Fruit fly (Drosophila melanogaster) whole organism, larva: ENCODE results near the gene CG5555.

Experiments
- noc ChIP-seq: fragments of 200-800 bp; sonication (Bioruptor generic); optimal IDR thresholded peaks from 3 replicates; lab custom pipeline; 2019; ENCODE audit warnings: missing biosample characterization, mild to moderate bottlenecking, missing genetic modification characterization, moderate library complexity

Gene CG5555

dm6 chr3R:19134957-19135356, 45.4 kb downstream of the CG5555 start, which contains the start of gene Cyp12a4:
TSS of gene Cyp12a4 (plus strand) at chr3R:19135158.
- TF ChIP-seq noc (tag; lab: Kevin White, UChicago), result peak; percentile 51

dm6 chr3R:19132146-19132833, 48.0 kb downstream of the CG5555 start, which contains the start of gene Cyp12a5:
TSS of gene Cyp12a5 (plus strand) at chr3R:19132648.
- peak; percentile 42 for TF ChIP-seq noc (tag; lab: Kevin White, UChicago)
